Worm (Caenorhabditis elegans) whole organism, mixed stage, embryonic: ENCODE data around the gene F07A11.4.

ENCODE experiments used
- M03D4.4 ChIP-seq: sonication (generic microtip); optimal IDR thresholded peaks from 2 replicates; lab custom pipeline; 2017; ENCODE audit warnings: mild to moderate bottlenecking, missing genetic modification characterization, missing compliant biosample characterization
- bed-3 ChIP-seq: fragments of 200-800 bp; sonication (Bioruptor generic); optimal IDR thresholded peaks from 3 replicates; lab custom pipeline; 2018; ENCODE audit warnings: mild to moderate bottlenecking, missing genetic modification characterization, moderate library complexity, missing compliant biosample characterization
- blmp-1 ChIP-seq: fragments of 150-350 bp; optimal IDR thresholded peaks from 2 replicates; lab custom pipeline; 2014; ENCODE audit warnings: missing biosample characterization, missing genetic modification characterization
- ceh-39 ChIP-seq: fragments of 150-350 bp; optimal IDR thresholded peaks from 2 replicates; lab custom pipeline; 2014; ENCODE audit warnings: missing biosample characterization, missing genetic modification characterization
- ceh-43 ChIP-seq: fragments of 200-800 bp; sonication (Bioruptor generic); optimal IDR thresholded peaks from 2 replicates; lab custom pipeline; 2018; ENCODE audit warnings: mild to moderate bottlenecking, missing genetic modification characterization, moderate library complexity, missing compliant biosample characterization
- ceh-83 ChIP-seq: fragments of 200-800 bp; sonication (Bioruptor generic); optimal IDR thresholded peaks from 2 replicates; lab custom pipeline; 2018; ENCODE audit warnings: mild to moderate bottlenecking, missing genetic modification characterization, missing compliant biosample characterization
- ces-1 ChIP-seq: fragments of 150-350 bp; optimal IDR thresholded peaks from 2 replicates; lab custom pipeline; 2014; ENCODE audit warnings: missing biosample characterization, missing genetic modification reagents, missing genetic modification characterization
- cnd-1 ChIP-seq: fragments of 200-800 bp; sonication (Bioruptor generic); optimal IDR thresholded peaks from 2 replicates; lab custom pipeline; 2018; ENCODE audit warnings: mild to moderate bottlenecking, missing genetic modification characterization, missing compliant biosample characterization
- drap-1 ChIP-seq: fragments of 200-800 bp; sonication (Bioruptor generic); optimal IDR thresholded peaks from 3 replicates; lab custom pipeline; 2018; ENCODE audit warnings: mild to moderate bottlenecking, missing genetic modification characterization, missing compliant biosample characterization
- elt-1 ChIP-seq: sonication (generic microtip); optimal IDR thresholded peaks from 2 replicates; lab custom pipeline; 2017; ENCODE audit warnings: missing genetic modification characterization, mild to moderate bottlenecking, missing compliant biosample characterization, antibody characterized with exemption, moderate library complexity, borderline replicate concordance; ENCODE audit not compliant: insufficient read depth
- flh-1 ChIP-seq: fragments of 200-800 bp; sonication (Bioruptor generic); optimal IDR thresholded peaks from 2 replicates; lab custom pipeline; 2018; ENCODE audit warnings: mild to moderate bottlenecking, missing genetic modification characterization, moderate library complexity, missing compliant biosample characterization
- ham-2 ChIP-seq: fragments of 200-800 bp; sonication (Bioruptor generic); optimal IDR thresholded peaks from 2 replicates; lab custom pipeline; 2018; ENCODE audit warnings: mild to moderate bottlenecking, missing genetic modification characterization, missing compliant biosample characterization
- hlh-1 ChIP-seq: fragments of 150-350 bp; optimal IDR thresholded peaks from 2 replicates; lab custom pipeline; 2014; ENCODE audit warnings: missing biosample characterization, missing genetic modification reagents, missing genetic modification characterization
- lin-13 ChIP-seq: fragments of 150-350 bp; optimal IDR thresholded peaks from 2 replicates; lab custom pipeline; 2014; ENCODE audit warnings: missing biosample characterization, missing genetic modification characterization
- lin-32 ChIP-seq: fragments of 200-800 bp; sonication (Bioruptor generic); optimal IDR thresholded peaks from 2 replicates; lab custom pipeline; 2018; ENCODE audit warnings: mild to moderate bottlenecking, missing genetic modification characterization, missing compliant biosample characterization
- lsy-2 ChIP-seq: fragments of 150-350 bp; optimal IDR thresholded peaks from 2 replicates; lab custom pipeline; 2014; ENCODE audit warnings: missing biosample characterization, missing genetic modification characterization
- mab-5 ChIP-seq: fragments of 150-350 bp; optimal IDR thresholded peaks from 2 replicates; lab custom pipeline; 2014; ENCODE audit warnings: missing biosample characterization, missing genetic modification characterization
- mep-1 ChIP-seq: fragments of 150-350 bp; optimal IDR thresholded peaks from 2 replicates; lab custom pipeline; 2017; ENCODE audit warnings: missing biosample characterization, missing genetic modification reagents, missing genetic modification characterization, inconsistent platforms
- mls-2 ChIP-seq: sonication (generic microtip); optimal IDR thresholded peaks from 2 replicates; lab custom pipeline; 2016; ENCODE audit warnings: mild to moderate bottlenecking, missing genetic modification characterization, moderate library complexity, missing compliant biosample characterization
- nhr-12 ChIP-seq: fragments of 150-350 bp; optimal IDR thresholded peaks from 2 replicates; lab custom pipeline; 2014; ENCODE audit warnings: missing biosample characterization, missing genetic modification characterization
- nhr-2 ChIP-seq: fragments of 150-350 bp; optimal IDR thresholded peaks from 2 replicates; lab custom pipeline; 2014; ENCODE audit warnings: missing biosample characterization, missing genetic modification characterization
- nhr-28 ChIP-seq: fragments of 150-350 bp; optimal IDR thresholded peaks from 2 replicates; lab custom pipeline; 2014; ENCODE audit warnings: missing biosample characterization, missing genetic modification characterization
- nhr-76 ChIP-seq: sonication (generic microtip); optimal IDR thresholded peaks from 2 replicates; lab custom pipeline; 2017; ENCODE audit warnings: missing biosample characterization, missing genetic modification characterization
- pha-4 ChIP-seq: fragments of 150-350 bp; optimal IDR thresholded peaks from 2 replicates; lab custom pipeline; 2018; ENCODE audit warnings: missing biosample characterization, missing genetic modification reagents, missing genetic modification characterization
- snpc-4 ChIP-seq: fragments of 150-350 bp; optimal IDR thresholded peaks from 2 replicates; lab custom pipeline; 2014; ENCODE audit warnings: missing biosample characterization, missing genetic modification characterization
- sptf-1 ChIP-seq: sonication (generic microtip); optimal IDR thresholded peaks from 2 replicates; lab custom pipeline; 2017; ENCODE audit warnings: mild to moderate bottlenecking, missing genetic modification characterization, moderate library complexity, missing compliant biosample characterization
- tbx-8 ChIP-seq: fragments of 200-800 bp; sonication (Bioruptor generic); optimal IDR thresholded peaks from 2 replicates; lab custom pipeline; 2018; ENCODE audit warnings: mild to moderate bottlenecking, missing genetic modification characterization, moderate library complexity, missing compliant biosample characterization
- unc-120 ChIP-seq: sonication (generic microtip); optimal IDR thresholded peaks from 2 replicates; lab custom pipeline; 2017; ENCODE audit warnings: missing genetic modification characterization, missing compliant biosample characterization; ENCODE audit not compliant: poor library complexity, severe bottlenecking
- unc-39 ChIP-seq: fragments of 150-350 bp; optimal IDR thresholded peaks from 2 replicates; lab custom pipeline; 2014; ENCODE audit warnings: missing biosample characterization, missing genetic modification characterization
- unc-62 ChIP-seq: fragments of 150-350 bp; optimal IDR thresholded peaks from 2 replicates; lab custom pipeline; 2014; ENCODE audit warnings: missing biosample characterization, missing genetic modification reagents, missing genetic modification characterization
- zip-8 ChIP-seq: fragments of 150-350 bp; optimal IDR thresholded peaks from 2 replicates; lab custom pipeline; 2014; ENCODE audit warnings: missing biosample characterization, missing genetic modification characterization
- ztf-11 ChIP-seq: fragments of 150-350 bp; optimal IDR thresholded peaks from 2 replicates; lab custom pipeline; 2014; ENCODE audit warnings: missing biosample characterization, missing genetic modification characterization

Gene F07A11.4

ce11 chrII:11642736-11643135 lies 41.9 kb downstream of the F07A11.4 start:
- TF ChIP-seq nhr-28 (tag; lab: Kevin White, UChicago) (no peak), bed-3 (GFP tag; lab: Kevin White, UChicago) (no peak), zip-8 (tag; lab: Kevin White, UChicago) (no peak), mep-1 (tag; lab: Kevin White, UChicago) (no peak), unc-62 (GFP tag; lab: Kevin White, UChicago) (no peak), mls-2 (tag; lab: Kevin White, UChicago) (no peak), ces-1 (GFP tag; lab: Kevin White, UChicago) (no peak), mab-5 (tag; lab: Kevin White, UChicago) (no peak), pha-4 (no peak), ceh-43 (GFP tag; lab: Kevin White, UChicago) (no peak), sptf-1 (tag; lab: Kevin White, UChicago) (no peak), ham-2 (GFP tag; lab: Kevin White, UChicago) (no peak), nhr-12 (no peak), snpc-4 (tag; lab: Kevin White, UChicago) (no peak), nhr-76 (tag; lab: Kevin White, UChicago) (no peak), elt-1 (tag; lab: Kevin White, UChicago) (no peak), hlh-1 (tag; lab: Kevin White, UChicago) (no peak), ceh-83 (GFP tag; lab: Kevin White, UChicago) (no peak), lin-13 (tag; lab: Kevin White, UChicago) (no peak)

ce11 chrII:11644535-11644934 lies 43.7 kb downstream of the F07A11.4 start:
- TF ChIP-seq ham-2 (GFP tag; lab: Kevin White, UChicago) = no peak

ce11 chrII:11645383-11645782 lies 44.6 kb downstream of the F07A11.4 start:
- no peak for TF ChIP-seq pha-4
- TF ChIP-seq tbx-8 (GFP tag; lab: Kevin White, UChicago) = no peak
- no peak for TF ChIP-seq ztf-11 (tag; lab: Kevin White, UChicago)
- TF ChIP-seq nhr-12 = no peak
- TF ChIP-seq ham-2 (GFP tag; lab: Kevin White, UChicago) = no peak
- no peak for TF ChIP-seq unc-120 (tag; lab: Kevin White, UChicago)
- TF ChIP-seq flh-1 = no peak
- no peak for TF ChIP-seq ces-1 (GFP tag; lab: Kevin White, UChicago)
- TF ChIP-seq mls-2 (tag; lab: Kevin White, UChicago) = no peak
- no peak for TF ChIP-seq lsy-2 (tag; lab: Kevin White, UChicago)
- no peak for TF ChIP-seq mep-1 (tag; lab: Kevin White, UChicago)
- TF ChIP-seq nhr-76 (tag; lab: Kevin White, UChicago) = no peak
- TF ChIP-seq ceh-83 (GFP tag; lab: Kevin White, UChicago) = no peak
- TF ChIP-seq unc-39 = no peak
- TF ChIP-seq hlh-1 (tag; lab: Kevin White, UChicago) = no peak
- no peak for TF ChIP-seq ceh-39 (tag; lab: Kevin White, UChicago)
- no peak for TF ChIP-seq elt-1 (tag; lab: Kevin White, UChicago)
- no peak for TF ChIP-seq nhr-28 (tag; lab: Kevin White, UChicago)
- no peak for TF ChIP-seq lin-32
- no peak for TF ChIP-seq zip-8 (tag; lab: Kevin White, UChicago)

ce11 chrII:11646276-11646797 lies 45.5 kb downstream of the F07A11.4 start, which contains the start of gene ghi-1:
Gene ghi-1, plus strand, starts transcription at chrII:11646747.
- TF ChIP-seq ceh-43 (GFP tag; lab: Kevin White, UChicago) = no peak
- no peak for TF ChIP-seq drap-1 (GFP tag; lab: Kevin White, UChicago)
- no peak for TF ChIP-seq blmp-1
- TF ChIP-seq nhr-2 (tag; lab: Kevin White, UChicago) = no peak

ce11 chrII:11646874-11647273 lies 46.1 kb downstream of the F07A11.4 start:
- TF ChIP-seq unc-120 (tag; lab: Kevin White, UChicago) (no peak), nhr-76 (tag; lab: Kevin White, UChicago) (no peak), sptf-1 (tag; lab: Kevin White, UChicago) (no peak), flh-1 (no peak), unc-39 (no peak), ztf-11 (tag; lab: Kevin White, UChicago) (no peak), mls-2 (tag; lab: Kevin White, UChicago) (no peak), cnd-1 (no peak), bed-3 (GFP tag; lab: Kevin White, UChicago) (no peak), ceh-43 (GFP tag; lab: Kevin White, UChicago) (no peak), snpc-4 (tag; lab: Kevin White, UChicago) (no peak), ham-2 (GFP tag; lab: Kevin White, UChicago) (no peak), M03D4.4 (no peak), nhr-12 (no peak), nhr-28 (tag; lab: Kevin White, UChicago) (no peak), lin-13 (tag; lab: Kevin White, UChicago) (no peak), pha-4 (no peak), unc-62 (GFP tag; lab: Kevin White, UChicago) (no peak), lsy-2 (tag; lab: Kevin White, UChicago) (no peak)
